Worm (Caenorhabditis elegans) whole organism, late embryonic: ENCODE measurements around the gene gcsh-1.

Experiments
- F13H6.1 ChIP-seq: sonication (generic microtip); optimal IDR thresholded peaks from 2 replicates; lab custom pipeline; 2016; ENCODE audit warnings: missing genetic modification characterization, missing compliant biosample characterization
- K02D7.2 ChIP-seq: sonication (generic microtip); optimal IDR thresholded peaks from 2 replicates; lab custom pipeline; 2017; ENCODE audit warnings: mild to moderate bottlenecking, missing genetic modification characterization, missing compliant biosample characterization
- ceh-30 ChIP-seq: fragments of 150-350 bp; optimal IDR thresholded peaks from 2 replicates; lab custom pipeline; 2014; ENCODE audit warnings: missing biosample characterization, missing genetic modification characterization
- ceh-45 ChIP-seq: fragments of 200-800 bp; sonication (Bioruptor generic); IDR thresholded peaks from 2 replicates; pipeline ENCODE4 v1.3.6; 2022; ENCODE audit warnings: missing genetic modification reagents, missing genetic modification characterization, missing compliant biosample characterization
- che-1 ChIP-seq: sonication (generic microtip); optimal IDR thresholded peaks from 2 replicates; lab custom pipeline; 2016; ENCODE audit warnings: mild to moderate bottlenecking, missing genetic modification characterization, missing compliant biosample characterization
- elt-2 ChIP-seq: sonication (generic microtip); optimal IDR thresholded peaks from 2 replicates; lab custom pipeline; 2016; ENCODE audit warnings: missing genetic modification reagents, missing genetic modification characterization, missing compliant biosample characterization
- fkh-10 ChIP-seq: fragments of 150-350 bp; optimal IDR thresholded peaks from 2 replicates; lab custom pipeline; 2014; ENCODE audit warnings: missing biosample characterization, missing genetic modification reagents, missing genetic modification characterization
- hlh-13 ChIP-seq: fragments of 200-800 bp; sonication (Bioruptor generic); optimal IDR thresholded peaks from 2 replicates; lab custom pipeline; 2018; ENCODE audit warnings: mild to moderate bottlenecking, missing genetic modification characterization, missing compliant biosample characterization
- madf-2 ChIP-seq: sonication (generic microtip); optimal IDR thresholded peaks from 2 replicates; lab custom pipeline; 2017; ENCODE audit warnings: missing genetic modification characterization, missing compliant biosample characterization
- nhr-11 ChIP-seq: fragments of 150-350 bp; optimal IDR thresholded peaks from 2 replicates; lab custom pipeline; 2014; ENCODE audit warnings: missing biosample characterization, missing genetic modification characterization
- ref-2 ChIP-seq: sonication (generic microtip); optimal IDR thresholded peaks from 2 replicates; lab custom pipeline; 2016; ENCODE audit warnings: missing genetic modification characterization, missing compliant biosample characterization

- TF ChIP-seq F13H6.1 (no peak), fkh-10 (GFP tag; lab: Kevin White, UChicago) (no peak), ceh-30 (no peak), nhr-11 (tag; lab: Kevin White, UChicago) (no peak), ref-2 (tag; lab: Kevin White, UChicago) (no peak), elt-2 (tag; lab: Kevin White, UChicago) (no peak), K02D7.2 (tag; lab: Kevin White, UChicago) (no peak), ceh-45 (GFP tag; lab: Robert Waterston, UW) (no peak), che-1 (tag; lab: Kevin White, UChicago) (no peak), madf-2 (no peak), hlh-13 (GFP tag; lab: Kevin White, UChicago) (no peak)
Observed at ce11 chrX:14513462-14513861, 1.4 kb downstream of the gcsh-1 start.
